Fruit fly (Drosophila melanogaster) whole organism, larva: ENCODE data around the gene CG8939.

Experiments used
- noc ChIP-seq: fragments of 200-800 bp; sonication (Bioruptor generic); optimal IDR thresholded peaks from 3 replicates; lab custom pipeline; 2019; ENCODE audit warnings: missing biosample characterization, mild to moderate bottlenecking, missing genetic modification characterization, moderate library complexity

CG8939 gene

dm6 chrX:15996831-15997230, at the start of gene CG8939:
Gene CG8939, plus strand, starts transcription at chrX:15997016.
- no peak for TF ChIP-seq noc (tag; lab: Kevin White, UChicago)

- no peak for TF ChIP-seq noc (tag; lab: Kevin White, UChicago)
These were observed 46.8 kb upstream of the CG8939 start for dm6 chrX:15950056-15950455.

- TF ChIP-seq noc (tag; lab: Kevin White, UChicago) = no peak
These were observed 27.2 kb upstream of the CG8939 start for dm6 chrX:15969577-15969976.

- TF ChIP-seq noc (tag; lab: Kevin White, UChicago) = no peak
These were observed 25.2 kb upstream of the CG8939 start for dm6 chrX:15971574-15971973.

- no peak for TF ChIP-seq noc (tag; lab: Kevin White, UChicago)
These were observed 23.6 kb upstream of the CG8939 start, which contains the start of gene mmd for dm6 chrX:15973157-15973774. Gene mmd, minus strand, starts transcription at chrX:15973159.

- no peak for TF ChIP-seq noc (tag; lab: Kevin White, UChicago)
These were observed 22.7 kb upstream of the CG8939 start, which contains the start of gene Or13a for dm6 chrX:15974125-15974524. Gene Or13a, plus strand, starts transcription at chrX:15974425.

dm6 chrX:15976568-15976967, 20.2 kb upstream of the CG8939 start, which contains the start of gene CG42766:
Gene CG42766, plus strand, starts transcription at chrX:15976868.
- TF ChIP-seq noc (tag; lab: Kevin White, UChicago) = no peak

dm6 chrX:15982844-15983243, 14.0 kb upstream of the CG8939 start, which contains the start of gene Cep164:
Gene Cep164, minus strand, starts transcription at chrX:15982944.
- TF ChIP-seq noc (tag; lab: Kevin White, UChicago) = no peak

- TF ChIP-seq noc (tag; lab: Kevin White, UChicago) = no peak
These were observed 13.3 kb upstream of the CG8939 start, which contains the start of gene Slc25A46a for dm6 chrX:15983501-15983900. Gene Slc25A46a, plus strand, starts transcription at chrX:15983772.

- no peak for TF ChIP-seq noc (tag; lab: Kevin White, UChicago)
These were observed 10.2 kb upstream of the CG8939 start, which contains the start of gene ND-20 for dm6 chrX:15986654-15987053. Gene ND-20, minus strand, starts transcription at chrX:15986808.

dm6 chrX:15989631-15990030, 7.2 kb upstream of the CG8939 start:
- no peak for TF ChIP-seq noc (tag; lab: Kevin White, UChicago)

dm6 chrX:15991618-15992526, 4.9 kb upstream of the CG8939 start, which contains the start of the genes CG46312, eIF5 and exd:
Gene CG46312, minus strand, starts transcription at chrX:15991974.
Gene eIF5, minus strand, starts transcription at chrX:15991974.
Gene exd, plus strand, starts transcription at chrX:15992468.
- no peak for TF ChIP-seq noc (tag; lab: Kevin White, UChicago)

- TF ChIP-seq noc (tag; lab: Kevin White, UChicago) = no peak
These were observed 4.3 kb upstream of the CG8939 start for dm6 chrX:15992527-15992897.

- TF ChIP-seq noc (tag; lab: Kevin White, UChicago) = no peak
These were observed 8.2 kb downstream of the CG8939 start for dm6 chrX:16005066-16005465.

- TF ChIP-seq noc (tag; lab: Kevin White, UChicago) = no peak
These were observed 8.9 kb downstream of the CG8939 start, which contains the start of the genes vap and CG12698 for dm6 chrX:16005551-16006197. Gene vap, minus strand, starts transcription at chrX:16005812. Gene CG12698, plus strand, starts transcription at chrX:16006147.
